Worm (Caenorhabditis elegans): ENCODE measurements around the gene rde-11.

rde-11 gene

ce11 chrIV:13077694-13078093 lies 27.3 kb upstream of the rde-11 start (continued):
- no peak for TF ChIP-seq ZK337.2 (GFP tag; IDR thresholded peaks at IDR 0.05)
- TF ChIP-seq ztf-11 (tag; optimal IDR thresholded peaks at IDR 0.05): no peak
- no peak for TF ChIP-seq F37D6.2 (tag; optimal IDR thresholded peaks at IDR 0.05)
- TF ChIP-seq ZK546.5 (tag; optimal IDR thresholded peaks at IDR 0.05): no peak
- TF ChIP-seq F26F4.8 (GFP tag; conservative IDR thresholded peaks at IDR 0.05): no peak
- no peak for TF ChIP-seq F49E8.2 (tag; optimal IDR thresholded peaks at IDR 0.05; ENCODE audit: borderline replicate concordance)
- TF ChIP-seq zfp-3 (GFP tag; conservative IDR thresholded peaks at IDR 0.05): no peak
- peak in 1 of 2 experiments; percentile 25 for TF ChIP-seq unc-62 (GFP tag; optimal IDR thresholded peaks at IDR 0.05 in 1 of 2)
- no peak for TF ChIP-seq unc-62 (tag; optimal IDR thresholded peaks at IDR 0.05)
- TF ChIP-seq ceh-32 (tag; optimal IDR thresholded peaks at IDR 0.05; ENCODE audit: poor library complexity): no peak
- TF ChIP-seq T20F7.1 (GFP tag; optimal IDR thresholded peaks at IDR 0.05): no peak
- no peak for TF ChIP-seq egl-43 (GFP tag; IDR thresholded peaks at IDR 0.05)
- TF ChIP-seq nhr-41 (GFP tag; IDR thresholded peaks at IDR 0.05): no peak
- TF ChIP-seq cey-2 (tag; optimal IDR thresholded peaks at IDR 0.05; ENCODE audit: borderline replicate concordance, insufficient read depth): peak; percentile 28
- no peak for TF ChIP-seq rbr-2 (tag; optimal IDR thresholded peaks at IDR 0.05)
- no peak for TF ChIP-seq T26A8.4 (GFP tag; IDR thresholded peaks at IDR 0.05)
- TF ChIP-seq php-3 (GFP tag; IDR thresholded peaks at IDR 0.05): no peak
- TF ChIP-seq R02D3.7 (tag; optimal IDR thresholded peaks at IDR 0.05): no peak
- no peak for TF ChIP-seq aly-2 (tag; optimal IDR thresholded peaks at IDR 0.05)
- no peak for TF ChIP-seq pha-4 (GFP tag; IDR thresholded peaks at IDR 0.05)
- no peak for TF ChIP-seq pha-4 (tag; optimal IDR thresholded peaks at IDR 0.05)
- TF ChIP-seq Y48G9A.11 (GFP tag; IDR thresholded peaks at IDR 0.05): no peak
- no peak for TF ChIP-seq lin-38 (GFP tag; IDR thresholded peaks at IDR 0.05)
- TF ChIP-seq dmd-6 (GFP tag; IDR thresholded peaks at IDR 0.05): peak; percentile 45
- TF ChIP-seq Y5F2A.4 (GFP tag; optimal IDR thresholded peaks at IDR 0.05): no peak
- TF ChIP-seq madf-5 (GFP tag; IDR thresholded peaks at IDR 0.05): no peak
- no peak for TF ChIP-seq daf-16 (GFP tag; optimal IDR thresholded peaks at IDR 0.05)
- TF ChIP-seq daf-16 (tag; optimal IDR thresholded peaks at IDR 0.05): no peak
- TF ChIP-seq gei-8 (GFP tag; optimal IDR thresholded peaks at IDR 0.05): no peak
- no peak for TF ChIP-seq D1046.2 (GFP tag; IDR thresholded peaks at IDR 0.05)
- no peak for TF ChIP-seq lin-29 (GFP tag; IDR thresholded peaks at IDR 0.05)
- no peak for TF ChIP-seq ces-1 (GFP tag; optimal IDR thresholded peaks at IDR 0.05)
- TF ChIP-seq mep-1 (tag; optimal IDR thresholded peaks at IDR 0.05): no peak
- TF ChIP-seq mdt-29 (GFP tag; IDR thresholded peaks at IDR 0.05): no peak
- no peak for TF ChIP-seq nhr-6 (tag; optimal IDR thresholded peaks at IDR 0.05)
- TF ChIP-seq ceh-62 (tag; optimal IDR thresholded peaks at IDR 0.05): no peak
- TF ChIP-seq hif-1 (tag; optimal IDR thresholded peaks at IDR 0.05): no peak
- TF ChIP-seq F44E2.7 (GFP tag; IDR thresholded peaks at IDR 0.05): no peak
- peak; percentile 87 for TF ChIP-seq aha-1 (tag)
- no peak for TF ChIP-seq nhr-11 (tag; optimal IDR thresholded peaks at IDR 0.05)
- no peak for TF ChIP-seq snpc-1.2 (GFP tag; IDR thresholded peaks at IDR 0.05)
- TF ChIP-seq zip-2 (tag; optimal IDR thresholded peaks at IDR 0.05): no peak
- peak; percentile 36 to 73 for TF ChIP-seq mdl-1 (tag; optimal IDR thresholded peaks at IDR 0.05)
- no peak for TF ChIP-seq tra-1 (GFP tag; IDR thresholded peaks at IDR 0.05)

ce11 chrIV:13078342-13078741 lies 26.7 kb upstream of the rde-11 start:
- 0 out of 2 replicates have a peak, but pooled peaks have one; percentile 7 for TF ChIP-seq vab-7 (GFP tag; IDR thresholded peaks at IDR 0.05)
- no peak for TF ChIP-seq R02D3.7 (tag; optimal IDR thresholded peaks at IDR 0.05)
- TF ChIP-seq unc-62 (GFP tag; optimal IDR thresholded peaks at IDR 0.05 in 1 of 2): peak in 1 of 2 experiments; percentile 96
- no peak for TF ChIP-seq unc-62 (tag; optimal IDR thresholded peaks at IDR 0.05)
- no peak for TF ChIP-seq lsy-2 (tag; optimal IDR thresholded peaks at IDR 0.05)
